Fruit fly (Drosophila melanogaster): Measurements from ENCODE around the gene Smr.
A peak's percentile ranks its signal among the peaks of the same experiment; 100 is the strongest.

Gene Smr

DNA sequence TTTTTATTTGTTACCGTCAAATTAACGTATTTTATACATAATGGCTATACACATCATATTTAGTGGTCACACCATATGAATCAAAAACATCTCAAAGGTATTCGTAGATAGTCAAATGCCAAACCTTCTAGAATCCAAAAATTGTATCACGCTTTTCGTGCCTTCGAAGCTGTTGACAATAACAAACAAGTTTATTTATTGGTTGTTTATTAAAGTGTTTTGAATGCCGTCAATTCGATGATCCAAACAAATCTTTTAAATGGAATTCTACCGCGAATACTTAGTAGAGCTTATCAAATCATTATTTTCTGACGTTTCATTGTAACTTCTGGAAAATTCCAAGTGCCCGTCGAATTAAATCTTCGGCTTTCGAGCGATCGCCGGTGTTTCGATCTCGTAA lies 75.4 kb downstream of the Smr start (continued):
- TF ChIP-seq CG14860 (GFP tag; IDR thresholded peaks at IDR 0.05; ENCODE audit: partially characterized antibody): no peak
- no peak for TF ChIP-seq Hr39 (optimal IDR thresholded peaks at IDR 0.05)
- TF ChIP-seq CG18764 (GFP tag; optimal IDR thresholded peaks at IDR 0.05): no peak
- TF ChIP-seq Rfx (GFP tag; IDR thresholded peaks at IDR 0.05): peak; percentile 35; the same call in 1 of the 2 replicates
- no peak for TF ChIP-seq CG2202 (tag; optimal IDR thresholded peaks at IDR 0.05)
- TF ChIP-seq CG10654 (GFP tag; optimal IDR thresholded peaks at IDR 0.05): no peak
- TF ChIP-seq pfk (GFP tag; optimal IDR thresholded peaks at IDR 0.05): peak; percentile 8
- no peak for TF ChIP-seq Jarid2 (GFP tag; optimal IDR thresholded peaks at IDR 0.05)
- TF ChIP-seq cato (GFP tag; optimal IDR thresholded peaks at IDR 0.05; ENCODE audit: borderline replicate concordance): no peak
- no peak for TF ChIP-seq D (optimal IDR thresholded peaks at IDR 0.05)
- no peak for TF ChIP-seq D (GFP tag; optimal IDR thresholded peaks at IDR 0.05)
- no peak for TF ChIP-seq Deaf1 (tag; optimal IDR thresholded peaks at IDR 0.05)
- no peak for TF ChIP-seq CG6765 (GFP tag; optimal IDR thresholded peaks at IDR 0.05)

DNA sequence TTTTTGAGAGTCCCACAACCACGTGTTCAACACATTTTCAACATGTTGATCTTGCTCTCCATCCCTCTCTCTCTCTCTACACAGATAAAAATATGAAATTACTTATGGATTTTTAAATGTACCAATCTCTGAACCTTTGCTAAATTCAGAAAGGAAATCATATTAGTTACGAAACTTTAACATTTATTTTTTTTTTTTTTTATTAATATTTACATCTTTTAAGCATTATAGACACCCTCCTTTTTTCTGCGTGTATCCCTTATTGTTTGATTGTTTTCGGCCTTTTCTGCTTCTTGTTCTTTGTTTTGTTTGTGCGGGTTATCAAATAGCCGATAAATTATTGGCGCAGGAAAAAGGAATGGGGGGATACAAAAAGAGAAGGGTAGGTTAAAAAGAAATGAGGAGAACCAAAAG lies 75.9 kb downstream of the Smr start:
- TF ChIP-seq CG6854 (GFP tag; optimal IDR thresholded peaks at IDR 0.05) (peak; percentile 90), Deaf1 (tag; optimal IDR thresholded peaks at IDR 0.05) (peak; percentile 85), CG13624 (GFP tag; optimal IDR thresholded peaks at IDR 0.05) (peak; percentile 84), CG15011 (GFP tag; optimal IDR thresholded peaks at IDR 0.05) (peak; percentile 81), CG12769 (tag; optimal IDR thresholded peaks at IDR 0.05) (peak; percentile 40), Oli (tag; optimal IDR thresholded peaks at IDR 0.05) (peak; percentile 96), pho (GFP tag; optimal IDR thresholded peaks at IDR 0.05) (peak; percentile 87), odd (GFP tag; optimal IDR thresholded peaks at IDR 0.05) (peak; percentile 92), CG7786 (GFP tag; optimal IDR thresholded peaks at IDR 0.05) (peak; percentile 84), Kr (GFP tag; optimal IDR thresholded peaks at IDR 0.05) (peak; percentile 34), maf-S (GFP tag; optimal IDR thresholded peaks at IDR 0.05) (peak; percentile 70), nerfin-1 (tag; optimal IDR thresholded peaks at IDR 0.05) (peak; percentile 96), zen (tag; optimal IDR thresholded peaks at IDR 0.05) (peak; percentile 98), CG3995 (GFP tag; optimal IDR thresholded peaks at IDR 0.05) (peak; percentile 56), CG18764 (GFP tag; optimal IDR thresholded peaks at IDR 0.05) (peak; percentile 91), ssp (GFP tag; IDR thresholded peaks at IDR 0.05) (peak; percentile 87), sd (tag; optimal IDR thresholded peaks at IDR 0.05) (peak; percentile 85), al (GFP tag; IDR thresholded peaks at IDR 0.05) (peak; percentile 95), CG9609 (GFP tag; optimal IDR thresholded peaks at IDR 0.05) (peak; percentile 78), CG2129 (GFP tag; IDR thresholded peaks at IDR 0.05; ENCODE audit: partially characterized antibody) (no peak), CG11695 (GFP tag; IDR thresholded peaks at IDR 0.05) (peak; percentile 96), CG9727 (GFP tag; optimal IDR thresholded peaks at IDR 0.05) (peak; percentile 97), twi (tag; optimal IDR thresholded peaks at IDR 0.05) (peak; percentile 100), Nf-YC (tag; optimal IDR thresholded peaks at IDR 0.05) (peak; percentile 90), CG6272 (GFP tag; IDR thresholded peaks at IDR 0.05) (peak; percentile 88), Blimp-1 (GFP tag; optimal IDR thresholded peaks at IDR 0.05) (peak; percentile 97), kay (GFP tag; optimal IDR thresholded peaks at IDR 0.05) (peak; percentile 84), tll (GFP tag; optimal IDR thresholded peaks at IDR 0.05) (peak in 1 of 2 experiments; percentile 78), ab (GFP tag; optimal IDR thresholded peaks at IDR 0.05) (no peak), ems (GFP tag; optimal IDR thresholded peaks at IDR 0.05) (peak; percentile 86), hb (GFP tag; IDR thresholded peaks at IDR 0.05; ENCODE audit: partially characterized antibody) (no peak), GATAe (GFP tag; conservative IDR thresholded peaks at IDR 0.05) (peak; percentile 96), CG12071 (GFP tag; optimal IDR thresholded peaks at IDR 0.05) (peak; percentile 65), CG17568 (GFP tag; optimal IDR thresholded peaks at IDR 0.05) (peak; percentile 89), MTF-1 (GFP tag; optimal IDR thresholded peaks at IDR 0.05; ENCODE audit: borderline replicate concordance) (peak; percentile 92), sna (GFP tag; IDR thresholded peaks at IDR 0.05; ENCODE audit: partially characterized antibody) (no peak), Tbp (GFP tag; optimal IDR thresholded peaks at IDR 0.05) (no peak), Antp (GFP tag; optimal IDR thresholded peaks at IDR 0.05) (peak; percentile 67), Meics (GFP tag; optimal IDR thresholded peaks at IDR 0.05) (peak; percentile 94)
